Worm (Caenorhabditis elegans): ENCODE data around the gene Y45G12B.3.

DNA sequence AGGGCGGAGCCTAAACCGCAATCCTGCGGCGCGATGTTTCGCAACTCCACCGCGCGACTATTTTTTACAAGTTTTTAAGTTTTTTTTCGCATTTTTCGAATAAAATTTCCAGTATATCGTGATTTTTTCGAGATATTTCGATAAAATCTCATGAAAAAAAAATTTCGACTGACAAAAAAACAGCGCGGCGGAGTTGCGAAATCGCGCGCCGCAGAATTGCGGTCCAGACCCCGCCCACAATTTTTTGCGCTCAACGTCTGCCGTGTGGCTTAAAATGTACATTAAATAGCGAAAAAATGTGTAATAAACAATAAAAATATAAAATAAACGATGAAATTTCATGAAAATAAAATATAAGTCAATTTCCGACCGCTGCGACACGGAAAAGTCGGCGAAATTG is 1.6 kb upstream of the Y45G12B.3 start:
- no peak for TF ChIP-seq lin-15B (tag; optimal IDR thresholded peaks at IDR 0.05)
- no peak for TF ChIP-seq unc-39 (tag; optimal IDR thresholded peaks at IDR 0.05)
- no peak for TF ChIP-seq ztf-11 (tag; optimal IDR thresholded peaks at IDR 0.05)
